Fruit fly (Drosophila melanogaster) whole organism, pupa: ENCODE data around the gene Sbp2.

ENCODE experiments used
- CG10348 ChIP-seq: fragments of 200-800 bp; sonication (Bioruptor generic); IDR thresholded peaks from 2 replicates; pipeline ENCODE4 v1.3.6; 2022; ENCODE audit warnings: missing biosample characterization, missing genetic modification characterization
- CG12605 ChIP-seq: fragments of 200-800 bp; sonication (Bioruptor generic); IDR thresholded peaks from 2 replicates; pipeline ENCODE4 v1.3.6; 2022; ENCODE audit warnings: missing biosample characterization, missing genetic modification characterization
- CG13204 ChIP-seq: fragments of 200-800 bp; sonication (Bioruptor generic); optimal IDR thresholded peaks from 2 replicates; lab custom pipeline; 2018; ENCODE audit warnings: missing biosample characterization, mild to moderate bottlenecking, missing genetic modification characterization, moderate library complexity
- CG14655 ChIP-seq: fragments of 200-800 bp; sonication (Bioruptor generic); optimal IDR thresholded peaks from 3 replicates; lab custom pipeline; 2017; ENCODE audit warnings: mild to moderate bottlenecking, missing biosample characterization, missing genetic modification reagents, missing genetic modification characterization
- CG15710 ChIP-seq: fragments of 200-800 bp; sonication (Bioruptor generic); optimal IDR thresholded peaks from 2 replicates; lab custom pipeline; 2018; ENCODE audit warnings: missing biosample characterization, mild to moderate bottlenecking, missing genetic modification characterization, moderate library complexity
- CG17806 ChIP-seq: fragments of 200-800 bp; sonication (Bioruptor generic); optimal IDR thresholded peaks from 2 replicates; lab custom pipeline; 2018; ENCODE audit warnings: missing biosample characterization, mild to moderate bottlenecking, missing genetic modification characterization, moderate library complexity
- CG32121 ChIP-seq: fragments of 200-800 bp; sonication (Bioruptor generic); IDR thresholded peaks from 2 replicates; pipeline ENCODE4 v1.3.6; 2022; ENCODE audit warnings: missing biosample characterization, missing genetic modification characterization
- CG34367 ChIP-seq: fragments of 200-800 bp; sonication (Bioruptor generic); optimal IDR thresholded peaks from 2 replicates; lab custom pipeline; 2018; ENCODE audit warnings: missing biosample characterization, mild to moderate bottlenecking, missing genetic modification characterization
- CG4496 ChIP-seq: fragments of 200-800 bp; sonication (Bioruptor generic); IDR thresholded peaks from 3 replicates; pipeline ENCODE4 v1.3.6; 2022; ENCODE audit warnings: missing biosample characterization, missing genetic modification characterization
- CG8159 ChIP-seq: fragments of 200-800 bp; sonication (Bioruptor generic); optimal IDR thresholded peaks from 3 replicates; lab custom pipeline; 2018; ENCODE audit warnings: missing biosample characterization, mild to moderate bottlenecking, missing genetic modification characterization, moderate library complexity
- CG8301 ChIP-seq: fragments of 200-800 bp; sonication (Bioruptor generic); optimal IDR thresholded peaks from 2 replicates; lab custom pipeline; 2018; ENCODE audit warnings: missing biosample characterization, mild to moderate bottlenecking, missing genetic modification characterization
- CG9948 ChIP-seq: fragments of 200-800 bp; sonication (Bioruptor generic); optimal IDR thresholded peaks from 2 replicates; lab custom pipeline; 2018; ENCODE audit warnings: missing biosample characterization, mild to moderate bottlenecking, missing genetic modification characterization, moderate library complexity
- D1 ChIP-seq: fragments of 200-800 bp; sonication (Bioruptor generic); optimal IDR thresholded peaks from 2 replicates; lab custom pipeline; 2018; ENCODE audit warnings: missing biosample characterization, mild to moderate bottlenecking, missing genetic modification characterization, moderate library complexity
- EcR ChIP-seq: fragments of 200-800 bp; sonication (Bioruptor generic); optimal IDR thresholded peaks from 3 replicates; lab custom pipeline; 2019; ENCODE audit warnings: missing biosample characterization, missing genetic modification characterization, mild to moderate bottlenecking, moderate library complexity, missing genetic modification reagents
- Ets98B ChIP-seq: fragments of 200-800 bp; sonication (Bioruptor generic); IDR thresholded peaks from 2 replicates; pipeline ENCODE4 v1.3.6; 2022; ENCODE audit warnings: missing biosample characterization, missing genetic modification characterization
- Pif1A ChIP-seq: fragments of 200-800 bp; sonication (Bioruptor generic); optimal IDR thresholded peaks from 3 replicates; lab custom pipeline; 2016; ENCODE audit warnings: missing biosample characterization, missing genetic modification characterization
- Pif1B ChIP-seq: fragments of 200-800 bp; sonication (Bioruptor generic); optimal IDR thresholded peaks from 3 replicates; lab custom pipeline; 2016; ENCODE audit warnings: missing biosample characterization, missing genetic modification characterization
- Snoo ChIP-seq: fragments of 200-800 bp; sonication (Bioruptor generic); optimal IDR thresholded peaks from 3 replicates; lab custom pipeline; 2017; ENCODE audit warnings: missing biosample characterization, mild to moderate bottlenecking, missing genetic modification characterization, inconsistent platforms
- fd96Ca ChIP-seq: fragments of 200-800 bp; sonication (Bioruptor generic); IDR thresholded peaks from 3 replicates; pipeline ENCODE4 v1.3.6; 2022; ENCODE audit warnings: missing biosample characterization, missing genetic modification characterization
- gl ChIP-seq: fragments of 200-800 bp; sonication (Bioruptor generic); optimal IDR thresholded peaks from 2 replicates; lab custom pipeline; 2018; ENCODE audit warnings: missing biosample characterization, mild to moderate bottlenecking, missing genetic modification characterization
- rn ChIP-seq: fragments of 200-800 bp; sonication (Bioruptor generic); IDR thresholded peaks from 2 replicates; pipeline ENCODE4 v1.3.6; 2022; ENCODE audit warnings: missing biosample characterization, missing genetic modification characterization

The Sbp2 gene

dm6 chr3L:8289336-8290258 lies 14.4 kb upstream of the Sbp2 start, which contains the start of gene cert:
Gene cert, minus strand, starts transcription at chr3L:8289870.
- TF ChIP-seq CG17806 (no peak), gl (tag; lab: Kevin White, UChicago) (no peak), EcR (GFP tag; lab: Kevin White, UChicago) (peak; percentile 69), CG12605 (GFP tag; lab: Robert Waterston, UW) (no peak), Pif1A (GFP tag; lab: Kevin White, UChicago) (peak; percentile 12), CG15710 (tag; lab: Kevin White, UChicago) (peak; percentile 4), CG10348 (GFP tag; lab: Robert Waterston, UW) (no peak), Snoo (tag; lab: Kevin White, UChicago) (peak; percentile 35), CG34367 (tag; lab: Kevin White, UChicago) (peak; percentile 9), CG9948 (tag; lab: Kevin White, UChicago) (no peak), CG32121 (no peak), rn (GFP tag; lab: Robert Waterston, UW) (no peak), Ets98B (GFP tag; lab: Robert Waterston, UW) (no peak), Pif1B (peak; percentile 13), fd96Ca (GFP tag; lab: Robert Waterston, UW) (no peak), CG8159 (tag; lab: Kevin White, UChicago) (no peak), CG4496 (GFP tag; lab: Robert Waterston, UW) (0 out of 3 replicates have a peak, but pooled peaks have one; percentile 9), CG8301 (no peak), D1 (tag; lab: Kevin White, UChicago) (peak; percentile 12), CG14655 (GFP tag; lab: Kevin White, UChicago) (no peak), CG13204 (GFP tag; lab: Kevin White, UChicago) (no peak)

dm6 chr3L:8295227-8295626 lies 8.7 kb upstream of the Sbp2 start, which contains the start of gene CG7201:
Gene CG7201, minus strand, starts transcription at chr3L:8295327.
- 0 out of 3 replicates have a peak, but pooled peaks have one; percentile 16 for TF ChIP-seq CG4496 (GFP tag; lab: Robert Waterston, UW)
- TF ChIP-seq rn (GFP tag; lab: Robert Waterston, UW), result peak; percentile 4; the same call in 1 of the 2 replicates
- no peak for TF ChIP-seq CG15710 (tag; lab: Kevin White, UChicago)
- no peak for TF ChIP-seq CG13204 (GFP tag; lab: Kevin White, UChicago)
- no peak for TF ChIP-seq Snoo (tag; lab: Kevin White, UChicago)

- TF ChIP-seq CG17806 (no peak), EcR (GFP tag; lab: Kevin White, UChicago) (peak; percentile 46)
These were observed 7.0 kb upstream of the Sbp2 start, which contains the start of gene Rab19 for dm6 chr3L:8296941-8297340. Gene Rab19, plus strand, starts transcription at chr3L:8297018.

dm6 chr3L:8297488-8297887 lies 6.5 kb upstream of the Sbp2 start:
- TF ChIP-seq CG10348 (GFP tag; lab: Robert Waterston, UW) (no peak), D1 (tag; lab: Kevin White, UChicago) (no peak), fd96Ca (GFP tag; lab: Robert Waterston, UW) (no peak), Ets98B (GFP tag; lab: Robert Waterston, UW) (no peak), Pif1A (GFP tag; lab: Kevin White, UChicago) (no peak), gl (tag; lab: Kevin White, UChicago) (no peak), CG14655 (GFP tag; lab: Kevin White, UChicago) (no peak), CG4496 (GFP tag; lab: Robert Waterston, UW) (no peak), CG32121 (no peak), CG8301 (no peak), rn (GFP tag; lab: Robert Waterston, UW) (no peak), CG13204 (GFP tag; lab: Kevin White, UChicago) (no peak)

- peak; percentile 72; the same call in 1 of the 3 replicates for TF ChIP-seq CG4496 (GFP tag; lab: Robert Waterston, UW)
- no peak for TF ChIP-seq CG13204 (GFP tag; lab: Kevin White, UChicago)
- peak; percentile 59 for TF ChIP-seq Ets98B (GFP tag; lab: Robert Waterston, UW)
- TF ChIP-seq CG32121, result peak; percentile 58; the same call in 1 of the 2 replicates
- peak; percentile 41 for TF ChIP-seq CG9948 (tag; lab: Kevin White, UChicago)
- TF ChIP-seq gl (tag; lab: Kevin White, UChicago), result no peak
- TF ChIP-seq CG8159 (tag; lab: Kevin White, UChicago), result peak; percentile 54
- TF ChIP-seq fd96Ca (GFP tag; lab: Robert Waterston, UW), result peak; percentile 80
- TF ChIP-seq Pif1B, result no peak
- TF ChIP-seq CG8301, result peak; percentile 37
- no peak for TF ChIP-seq Pif1A (GFP tag; lab: Kevin White, UChicago)
- TF ChIP-seq CG10348 (GFP tag; lab: Robert Waterston, UW), result no peak
- peak; percentile 5 for TF ChIP-seq EcR (GFP tag; lab: Kevin White, UChicago)
- peak; percentile 39 for TF ChIP-seq CG15710 (tag; lab: Kevin White, UChicago)
- TF ChIP-seq CG17806, result peak; percentile 68
- peak; percentile 54 for TF ChIP-seq CG12605 (GFP tag; lab: Robert Waterston, UW)
- TF ChIP-seq rn (GFP tag; lab: Robert Waterston, UW), result 0 out of 2 replicates have a peak, but pooled peaks have one; percentile 7
- peak; percentile 53 for TF ChIP-seq Snoo (tag; lab: Kevin White, UChicago)
- TF ChIP-seq CG34367 (tag; lab: Kevin White, UChicago), result no peak
- no peak for TF ChIP-seq CG14655 (GFP tag; lab: Kevin White, UChicago)
- TF ChIP-seq D1 (tag; lab: Kevin White, UChicago), result no peak
These were observed 4.5 kb upstream of the Sbp2 start, which contains the start of the genes Arl5 and CG13671 for dm6 chr3L:8299224-8300130. Gene Arl5, minus strand, starts transcription at chr3L:8299839. Gene CG13671, plus strand, starts transcription at chr3L:8300064.
